Fruit fly (Drosophila melanogaster) Kc167 (cell line): Measurements from ENCODE around the gene GAA1.

Experiments used
- Sin3A ChIP-seq: fragments of >200 bp; optimal IDR thresholded peaks from 2 replicates; lab custom pipeline; 2018; ENCODE audit warnings: missing external identifiers
- h ChIP-seq: fragments of >200 bp; optimal IDR thresholded peaks from 3 replicates; lab custom pipeline; 2018; ENCODE audit warnings: missing external identifiers

- TF ChIP-seq h (no peak), Sin3A (lab: Kevin White, UChicago) (no peak)
Measured at dm6 chrX:5915752-5916493, 42.8 kb upstream of the GAA1 start.
